Worm (Caenorhabditis elegans): ENCODE results near the gene ceh-91.

The ceh-91 gene

ce11 chrIII:11657185-11657817 is 40.8 kb downstream of the ceh-91 start, which contains the start of gene crh-1 (continued):
- no peak for TF ChIP-seq egl-18 (GFP tag; IDR thresholded peaks at IDR 0.05)
- TF ChIP-seq ztf-22 (GFP tag; optimal IDR thresholded peaks at IDR 0.05), result no peak
- no peak for TF ChIP-seq cebp-1 (GFP tag; IDR thresholded peaks at IDR 0.05)
- TF ChIP-seq cebp-1 (tag; optimal IDR thresholded peaks at IDR 0.05), result peak; percentile 7
- TF ChIP-seq unc-130 (GFP tag; optimal IDR thresholded peaks at IDR 0.05), result no peak
- no peak for TF ChIP-seq him-1 (tag; optimal IDR thresholded peaks at IDR 0.05)
- no peak for TF ChIP-seq Y67H2A.10 (GFP tag; conservative IDR thresholded peaks at IDR 0.05)
- TF ChIP-seq F55B11.4 (tag; optimal IDR thresholded peaks at IDR 0.05; ENCODE audit: borderline replicate concordance, insufficient read depth), result no peak
- TF ChIP-seq ccch-3 (GFP tag; optimal IDR thresholded peaks at IDR 0.05), result no peak
- no peak for TF ChIP-seq mes-4 (tag; optimal IDR thresholded peaks at IDR 0.05)
- TF ChIP-seq aptf-3 (GFP tag; IDR thresholded peaks at IDR 0.05), result no peak
- TF ChIP-seq pha-4 (tag; optimal IDR thresholded peaks at IDR 0.05), result no peak
- TF ChIP-seq ekl-4 (GFP tag; IDR thresholded peaks at IDR 0.05), result peak; percentile 54; the same call in 1 of the 2 replicates
- no peak for TF ChIP-seq F39B2.1 (GFP tag; IDR thresholded peaks at IDR 0.05)
- no peak for TF ChIP-seq ceh-58 (GFP tag; IDR thresholded peaks at IDR 0.05)
- TF ChIP-seq tbx-9 (tag; optimal IDR thresholded peaks at IDR 0.05; ENCODE audit: borderline replicate concordance), result no peak
- TF ChIP-seq B0336.3 (GFP tag; IDR thresholded peaks at IDR 0.05), result peak; percentile 72
- no peak for TF ChIP-seq sptf-2 (GFP tag; optimal IDR thresholded peaks at IDR 0.05)
- TF ChIP-seq ztf-3 (GFP tag; optimal IDR thresholded peaks at IDR 0.05), result no peak
- TF ChIP-seq F23B12.7 (tag; optimal IDR thresholded peaks at IDR 0.05; ENCODE audit: insufficient read depth), result peak; percentile 38
- no peak for TF ChIP-seq ceh-27 (GFP tag; optimal IDR thresholded peaks at IDR 0.05)
- no peak for TF ChIP-seq ztf-18 (tag; optimal IDR thresholded peaks at IDR 0.05)
- TF ChIP-seq repo-1 (tag; optimal IDR thresholded peaks at IDR 0.05), result no peak
- TF ChIP-seq dpff-1 (tag; optimal IDR thresholded peaks at IDR 0.05), result no peak
- TF ChIP-seq madf-6 (GFP tag; IDR thresholded peaks at IDR 0.05), result peak; percentile 74
- no peak for TF ChIP-seq hrde-1 (tag; optimal IDR thresholded peaks at IDR 0.05; ENCODE audit: borderline replicate concordance)
- no peak for TF ChIP-seq mxl-1 (tag; optimal IDR thresholded peaks at IDR 0.05)
- no peak for TF ChIP-seq zfh-2 (GFP tag; conservative IDR thresholded peaks at IDR 0.05)
- TF ChIP-seq Y53G8AR.9 (GFP tag; conservative IDR thresholded peaks at IDR 0.05), result no peak; the same call in 1 of the 2 replicates
- TF ChIP-seq ceh-100 (GFP tag; IDR thresholded peaks at IDR 0.05), result no peak
- TF ChIP-seq nhr-179 (tag; optimal IDR thresholded peaks at IDR 0.05), result no peak

DNA sequence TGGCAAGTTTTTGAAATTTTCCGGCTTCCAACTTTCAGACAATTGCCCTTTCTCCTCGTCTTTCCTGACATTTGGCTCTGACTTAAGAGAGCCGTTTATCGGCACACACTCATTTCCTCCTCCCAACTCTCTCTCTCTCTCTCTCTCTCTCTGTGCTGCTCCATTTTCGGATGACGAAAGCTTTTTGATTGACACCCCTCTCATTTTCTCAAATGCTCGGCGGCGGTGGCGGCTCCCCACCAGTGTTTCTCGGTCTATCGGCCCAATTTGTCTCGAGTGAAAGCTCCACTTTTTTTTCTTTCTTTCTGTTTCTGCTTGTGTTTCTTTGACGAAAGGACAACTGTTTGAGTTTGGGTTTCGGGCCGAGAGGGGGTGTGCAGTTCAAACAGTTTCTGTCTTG is 43.3 kb downstream of the ceh-91 start:
- TF ChIP-seq rec-8 (tag; optimal IDR thresholded peaks at IDR 0.05), result no peak
- TF ChIP-seq F23B12.7 (tag; optimal IDR thresholded peaks at IDR 0.05; ENCODE audit: insufficient read depth), result no peak
- TF ChIP-seq mcd-1 (GFP tag; IDR thresholded peaks at IDR 0.05), result 0 out of 2 replicates have a peak, but pooled peaks have one; percentile 26
- TF ChIP-seq tbp1 (GFP tag; optimal IDR thresholded peaks at IDR 0.05), result no peak
- TF ChIP-seq egl-44 (GFP tag; IDR thresholded peaks at IDR 0.05), result no peak
- TF ChIP-seq pha-4 (tag; optimal IDR thresholded peaks at IDR 0.05), result no peak
- no peak for TF ChIP-seq bed-1 (GFP tag; IDR thresholded peaks at IDR 0.05)
- no peak for TF ChIP-seq ztf-26 (tag; optimal IDR thresholded peaks at IDR 0.05)
- TF ChIP-seq B0019.2 (GFP tag; conservative IDR thresholded peaks at IDR 0.05), result no peak
- TF ChIP-seq nhr-27 (tag; optimal IDR thresholded peaks at IDR 0.05), result no peak
- TF ChIP-seq tlf-1 (GFP tag; optimal IDR thresholded peaks at IDR 0.05), result no peak
- TF ChIP-seq atf-7 (tag; optimal IDR thresholded peaks at IDR 0.05), result no peak
- TF ChIP-seq attf-5 (GFP tag; optimal IDR thresholded peaks at IDR 0.05), result peak; percentile 22
- TF ChIP-seq T26A5.8 (tag; optimal IDR thresholded peaks at IDR 0.05), result no peak
- no peak for TF ChIP-seq ztf-28 (GFP tag; IDR thresholded peaks at IDR 0.05)
- TF ChIP-seq unc-62 (GFP tag; optimal IDR thresholded peaks at IDR 0.05), result no peak
- TF ChIP-seq pbrm-1 (GFP tag; IDR thresholded peaks at IDR 0.05), result no peak
- no peak for TF ChIP-seq rcor-1 (GFP tag; IDR thresholded peaks at IDR 0.05)
- no peak for TF ChIP-seq cebp-2 (GFP tag; IDR thresholded peaks at IDR 0.05)
- no peak for TF ChIP-seq madf-10 (tag; optimal IDR thresholded peaks at IDR 0.05)
- no peak for TF ChIP-seq xnd-1 (tag; optimal IDR thresholded peaks at IDR 0.05)
